Fruit fly (Drosophila melanogaster) whole organism, larva: ENCODE data around the gene CG13690.
A peak's percentile ranks its signal among the peaks of the same experiment; 100 is the strongest.

Experiments
- noc ChIP-seq: fragments of 200-800 bp; sonication (Bioruptor generic); optimal IDR thresholded peaks from 3 replicates; lab custom pipeline; 2019; ENCODE audit warnings: missing biosample characterization, mild to moderate bottlenecking, missing genetic modification characterization, moderate library complexity

The CG13690 gene

DNA sequence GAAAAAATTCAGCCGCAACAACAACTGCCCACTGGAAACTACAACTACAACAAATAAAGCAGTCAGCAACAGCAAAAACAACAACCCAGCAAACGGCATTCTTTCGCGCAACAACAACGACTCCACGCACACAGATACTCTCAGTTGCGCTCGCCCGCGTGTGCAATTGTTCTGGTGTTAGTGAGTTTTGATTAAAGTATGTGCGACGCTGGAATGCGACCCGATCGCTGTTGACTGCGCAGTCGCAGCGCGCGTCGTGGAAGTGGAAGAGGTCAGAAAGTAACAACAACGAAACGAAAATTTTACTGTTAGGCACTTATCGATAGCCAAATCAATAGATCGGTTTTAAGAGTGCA lies 12.2 kb upstream of the CG13690 start:
- no peak for TF ChIP-seq noc (tag; lab: Kevin White, UChicago)

DNA sequence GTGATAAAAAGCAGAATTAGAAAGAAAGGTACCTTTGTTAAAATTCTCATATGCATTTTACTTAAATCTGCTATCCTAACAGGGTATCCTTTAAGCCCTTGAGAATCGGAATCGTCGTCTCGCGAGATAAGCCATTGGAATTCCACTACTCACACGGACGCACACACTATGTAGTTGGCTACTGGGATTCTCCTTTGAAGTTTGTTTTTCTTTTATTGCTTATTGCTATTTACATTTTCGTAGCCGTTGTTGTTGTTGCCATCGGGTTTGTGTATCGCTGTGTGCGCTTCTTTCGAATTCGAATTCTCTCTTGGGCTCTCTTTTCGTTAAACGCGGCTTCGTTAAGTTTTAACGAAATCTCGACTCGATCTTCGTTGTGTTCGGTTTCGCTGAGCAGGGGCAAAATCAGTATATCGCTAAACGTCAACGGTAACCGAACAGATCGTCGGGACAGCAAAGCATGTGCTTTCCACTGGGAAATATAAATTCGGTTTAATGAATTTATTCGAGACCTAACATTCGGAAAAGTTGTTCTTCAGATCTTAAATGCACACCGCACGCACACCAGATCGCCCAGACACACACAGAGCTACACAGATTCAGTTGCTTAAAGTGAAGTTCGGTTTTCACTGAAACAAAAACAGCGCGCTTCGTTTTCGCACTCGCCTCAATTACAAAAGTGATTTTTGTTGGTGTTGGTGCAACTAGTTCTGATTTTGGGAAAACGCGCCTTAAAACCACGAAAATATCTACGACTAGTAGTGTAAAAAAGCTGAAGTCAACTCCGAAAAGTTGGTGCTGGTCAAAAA lies 11.6 kb upstream of the CG13690 start, which contains the start of gene ex:
TSS of gene ex (plus strand) at position 408 of the 809 bp plus-strand sequence.
- no peak for TF ChIP-seq noc (tag; lab: Kevin White, UChicago)

- peak; percentile 35 for TF ChIP-seq noc (tag; lab: Kevin White, UChicago)
Measured at dm6 chr2L:429680-430484, 10.4 kb upstream of the CG13690 start.

DNA sequence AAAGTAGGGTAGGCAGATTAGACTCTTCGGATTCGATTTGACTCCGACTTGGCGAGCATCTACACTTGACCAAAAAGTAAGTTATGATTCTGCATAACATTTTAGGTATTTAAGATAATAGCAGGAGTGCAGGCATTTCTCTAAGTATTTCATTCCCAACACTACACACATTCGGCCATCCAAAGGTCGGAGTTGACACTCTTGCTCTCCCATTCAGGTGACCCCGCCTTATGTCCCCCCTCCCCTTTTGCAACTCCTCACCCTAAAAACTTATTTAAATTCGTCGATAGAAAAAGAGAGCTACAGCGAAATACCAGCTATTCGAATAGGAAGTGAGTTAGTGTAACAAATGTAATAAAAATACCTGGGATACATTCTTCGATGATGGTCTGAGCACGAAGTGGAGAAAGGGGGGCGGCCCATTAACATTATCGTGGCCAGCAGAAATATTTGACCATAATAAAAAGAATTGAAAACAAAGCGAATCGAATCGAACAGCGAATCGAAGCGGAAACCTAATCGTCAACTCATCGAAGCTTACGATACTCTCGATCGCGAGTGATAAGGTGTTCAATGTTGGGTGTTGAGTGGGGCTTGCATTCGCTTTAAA lies 9.0 kb upstream of the CG13690 start:
- TF ChIP-seq noc (tag; lab: Kevin White, UChicago), result no peak

dm6 chr2L:427338-428234 lies 8.1 kb upstream of the CG13690 start:
- TF ChIP-seq noc (tag; lab: Kevin White, UChicago), result no peak

dm6 chr2L:426449-426848 lies 7.0 kb upstream of the CG13690 start:
- no peak for TF ChIP-seq noc (tag; lab: Kevin White, UChicago)

DNA sequence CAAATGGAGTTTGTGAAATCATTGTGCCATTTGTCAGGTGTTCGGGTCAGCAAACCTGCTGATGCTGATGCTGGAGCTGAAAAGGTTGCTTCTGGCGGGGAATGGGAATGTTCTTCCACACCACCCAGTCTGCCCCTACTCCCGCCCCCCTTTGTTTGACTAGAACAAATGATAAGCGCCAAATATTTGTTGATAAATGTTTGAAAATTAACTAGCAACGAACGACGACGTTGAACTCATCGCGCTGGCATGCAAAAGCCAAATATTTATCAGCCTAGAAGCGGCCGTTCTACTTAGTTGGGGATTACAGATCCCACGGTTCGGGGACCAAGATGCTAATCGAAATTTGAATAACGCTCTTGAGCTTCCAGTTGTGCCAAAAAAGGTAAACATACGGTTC lies 6.0 kb upstream of the CG13690 start:
- no peak for TF ChIP-seq noc (tag; lab: Kevin White, UChicago)

dm6 chr2L:423160-423559 lies 3.7 kb upstream of the CG13690 start:
- no peak for TF ChIP-seq noc (tag; lab: Kevin White, UChicago)

- no peak for TF ChIP-seq noc (tag; lab: Kevin White, UChicago)
Measured at dm6 chr2L:422573-422972, 3.1 kb upstream of the CG13690 start, which contains the start of gene BBS8. Gene BBS8, plus strand, starts transcription at chr2L:422873.

- TF ChIP-seq noc (tag; lab: Kevin White, UChicago), result no peak
Measured at dm6 chr2L:421119-421821, 1.8 kb upstream of the CG13690 start, which contains the start of the genes CG11885 and CG13692. Gene CG11885, minus strand, starts transcription at chr2L:421450. Gene CG13692, plus strand, starts transcription at chr2L:421771.

- peak; percentile 82 for TF ChIP-seq noc (tag; lab: Kevin White, UChicago)
Measured at dm6 chr2L:414593-415399, 4.7 kb downstream of the CG13690 start, which contains the start of the genes AP-2alpha and ebi. Gene AP-2alpha, minus strand, starts transcription at chr2L:414777. Gene ebi, plus strand, starts transcription at chr2L:415067.

DNA sequence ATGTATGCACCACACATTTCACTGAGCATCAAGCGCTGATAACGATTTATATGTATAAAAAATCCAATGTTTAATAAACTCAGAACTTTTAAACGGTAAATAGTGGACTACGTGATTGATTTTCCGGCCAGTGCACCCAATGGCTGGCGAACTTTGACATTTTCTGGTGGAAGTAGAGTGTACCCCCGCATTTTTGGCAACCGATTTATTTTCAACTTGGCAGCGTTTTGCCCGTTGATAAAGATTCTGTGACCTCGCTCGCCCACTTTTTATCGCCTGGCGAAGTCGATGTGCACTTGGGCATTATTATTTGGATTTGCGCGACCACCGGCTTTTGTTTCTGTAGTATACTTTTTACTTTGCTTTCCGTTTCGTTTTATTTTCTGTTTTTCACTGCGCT lies 5.6 kb downstream of the CG13690 start:
- TF ChIP-seq noc (tag; lab: Kevin White, UChicago), result no peak

DNA sequence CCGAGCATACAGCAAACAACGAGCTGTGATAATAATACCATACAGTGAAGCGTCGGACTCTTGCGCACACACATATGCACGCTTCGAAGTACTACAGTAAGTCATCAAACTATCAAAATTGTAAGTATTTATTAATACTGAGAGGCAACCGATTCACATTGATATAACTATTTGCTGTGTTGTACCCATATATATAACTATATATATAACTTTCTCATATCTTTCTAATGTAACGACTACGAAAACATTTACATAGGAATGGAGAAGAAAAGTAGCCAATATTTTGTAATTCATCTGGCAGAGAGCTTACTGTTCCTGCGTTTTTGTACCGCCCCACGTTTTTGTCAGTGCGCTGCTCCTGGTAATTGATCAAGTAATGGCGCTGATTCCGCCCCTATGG lies 6.5 kb downstream of the CG13690 start:
- TF ChIP-seq noc (tag; lab: Kevin White, UChicago), result peak; percentile 67
